Fruit fly (Drosophila melanogaster): ENCODE results near the gene SA1.

Gene SA1

dm6 chr2L:6913964-6914363 lies 36.3 kb upstream of the SA1 start, which contains the start of gene Wee1 (continued):
- TF ChIP-seq CG11723 (GFP tag; optimal IDR thresholded peaks at IDR 0.05): no peak
- TF ChIP-seq caup (GFP tag; optimal IDR thresholded peaks at IDR 0.05; ENCODE audit: severe bottlenecking): no peak
- no peak for TF ChIP-seq oc (tag; optimal IDR thresholded peaks at IDR 0.05)
- no peak for TF ChIP-seq ems (GFP tag; optimal IDR thresholded peaks at IDR 0.05)
- TF ChIP-seq CG6813 (GFP tag; optimal IDR thresholded peaks at IDR 0.05): no peak
- no peak for TF ChIP-seq psq (GFP tag; optimal IDR thresholded peaks at IDR 0.05)
- TF ChIP-seq emc (GFP tag; optimal IDR thresholded peaks at IDR 0.05): no peak
- no peak for TF ChIP-seq CG4707 (GFP tag; optimal IDR thresholded peaks at IDR 0.05)
- no peak for TF ChIP-seq pita (GFP tag; optimal IDR thresholded peaks at IDR 0.05)
- TF ChIP-seq zfh2 (GFP tag; optimal IDR thresholded peaks at IDR 0.05): no peak
- TF ChIP-seq Poxn (GFP tag; IDR thresholded peaks at IDR 0.05): no peak
- no peak for TF ChIP-seq MTF-1 (GFP tag; optimal IDR thresholded peaks at IDR 0.05; ENCODE audit: borderline replicate concordance)
- no peak for TF ChIP-seq Jarid2 (GFP tag; optimal IDR thresholded peaks at IDR 0.05)
- TF ChIP-seq cad (GFP tag; optimal IDR thresholded peaks at IDR 0.05): no peak
- TF ChIP-seq Atf-2 (GFP tag; optimal IDR thresholded peaks at IDR 0.05): no peak
- TF ChIP-seq ATbp (GFP tag; optimal IDR thresholded peaks at IDR 0.05): no peak
- TF ChIP-seq CG10959 (GFP tag; IDR thresholded peaks at IDR 0.05): no peak
- TF ChIP-seq phol (tag; optimal IDR thresholded peaks at IDR 0.05): peak; percentile 40
- peak; percentile 32; the same call in 1 of the 2 replicates for TF ChIP-seq CG13287 (GFP tag; IDR thresholded peaks at IDR 0.05; ENCODE audit: partially characterized antibody)
- no peak for TF ChIP-seq eyg (GFP tag; optimal IDR thresholded peaks at IDR 0.05)
- TF ChIP-seq CG12104 (GFP tag; optimal IDR thresholded peaks at IDR 0.05): no peak
- no peak for TF ChIP-seq zen (tag; optimal IDR thresholded peaks at IDR 0.05)
- TF ChIP-seq ken (GFP tag; IDR thresholded peaks at IDR 0.05): no peak
- TF ChIP-seq bab2 (GFP tag; optimal IDR thresholded peaks at IDR 0.05): no peak
- TF ChIP-seq sr (GFP tag; IDR thresholded peaks at IDR 0.05): no peak
- no peak for TF ChIP-seq cato (GFP tag; optimal IDR thresholded peaks at IDR 0.05; ENCODE audit: borderline replicate concordance)
- TF ChIP-seq Mes4 (GFP tag; optimal IDR thresholded peaks at IDR 0.05): no peak
- TF ChIP-seq D (optimal IDR thresholded peaks at IDR 0.05): no peak
- TF ChIP-seq D (GFP tag; optimal IDR thresholded peaks at IDR 0.05): no peak
- no peak for TF ChIP-seq shn (GFP tag; optimal IDR thresholded peaks at IDR 0.05)
- no peak for TF ChIP-seq Hr51 (GFP tag; optimal IDR thresholded peaks at IDR 0.05)
- TF ChIP-seq HLH54F (GFP tag; optimal IDR thresholded peaks at IDR 0.05): no peak
- TF ChIP-seq ro (GFP tag; IDR thresholded peaks at IDR 0.05): no peak
- no peak for TF ChIP-seq Rx (GFP tag; IDR thresholded peaks at IDR 0.05)
- TF ChIP-seq CG42726 (GFP tag; IDR thresholded peaks at IDR 0.05; ENCODE audit: partially characterized antibody): no peak
- TF ChIP-seq E2f1 (GFP tag; IDR thresholded peaks at IDR 0.05): no peak
- no peak for TF ChIP-seq h (optimal IDR thresholded peaks at IDR 0.05)
- no peak for TF ChIP-seq chif (GFP tag; optimal IDR thresholded peaks at IDR 0.05)
- TF ChIP-seq CG13775 (GFP tag; optimal IDR thresholded peaks at IDR 0.05): no peak
- no peak for TF ChIP-seq CG10209 (GFP tag; optimal IDR thresholded peaks at IDR 0.05)
- TF ChIP-seq CG13296 (GFP tag; optimal IDR thresholded peaks at IDR 0.05): no peak
- TF ChIP-seq fd102C (GFP tag; optimal IDR thresholded peaks at IDR 0.05): no peak
- no peak for TF ChIP-seq bcd (GFP tag; optimal IDR thresholded peaks at IDR 0.05)
- TF ChIP-seq CG17361 (GFP tag; IDR thresholded peaks at IDR 0.05): no peak
- TF ChIP-seq MESR4 (GFP tag; optimal IDR thresholded peaks at IDR 0.05): peak; percentile 59
- no peak for TF ChIP-seq gsb-n (tag; optimal IDR thresholded peaks at IDR 0.05)
- TF ChIP-seq CG34422 (GFP tag; IDR thresholded peaks at IDR 0.05): no peak
- no peak for TF ChIP-seq abd-A (tag; optimal IDR thresholded peaks at IDR 0.05)
- TF ChIP-seq CG4854 (GFP tag; optimal IDR thresholded peaks at IDR 0.05): no peak
- TF ChIP-seq hkb (optimal IDR thresholded peaks at IDR 0.05): no peak
- no peak for TF ChIP-seq hkb (GFP tag; IDR thresholded peaks at IDR 0.05)
- no peak for TF ChIP-seq Antp (GFP tag; optimal IDR thresholded peaks at IDR 0.05)

All from whole organism, embryonic.